Fruit fly (Drosophila melanogaster) whole organism, pupa: ENCODE measurements around the gene Nnk.
A peak's percentile ranks its signal among the peaks of the same experiment; 100 is the strongest.

Source experiments
- CG10348 ChIP-seq: fragments of 200-800 bp; sonication (Bioruptor generic); IDR thresholded peaks from 2 replicates; pipeline ENCODE4 v1.3.6; 2022; ENCODE audit warnings: missing biosample characterization, missing genetic modification characterization
- CG12605 ChIP-seq: fragments of 200-800 bp; sonication (Bioruptor generic); IDR thresholded peaks from 2 replicates; pipeline ENCODE4 v1.3.6; 2022; ENCODE audit warnings: missing biosample characterization, missing genetic modification characterization
- CG13204 ChIP-seq: fragments of 200-800 bp; sonication (Bioruptor generic); optimal IDR thresholded peaks from 2 replicates; lab custom pipeline; 2018; ENCODE audit warnings: missing biosample characterization, mild to moderate bottlenecking, missing genetic modification characterization, moderate library complexity
- CG14655 ChIP-seq: fragments of 200-800 bp; sonication (Bioruptor generic); optimal IDR thresholded peaks from 3 replicates; lab custom pipeline; 2017; ENCODE audit warnings: mild to moderate bottlenecking, missing biosample characterization, missing genetic modification reagents, missing genetic modification characterization
- CG15710 ChIP-seq: fragments of 200-800 bp; sonication (Bioruptor generic); optimal IDR thresholded peaks from 2 replicates; lab custom pipeline; 2018; ENCODE audit warnings: missing biosample characterization, mild to moderate bottlenecking, missing genetic modification characterization, moderate library complexity
- CG17806 ChIP-seq: fragments of 200-800 bp; sonication (Bioruptor generic); optimal IDR thresholded peaks from 2 replicates; lab custom pipeline; 2018; ENCODE audit warnings: missing biosample characterization, mild to moderate bottlenecking, missing genetic modification characterization, moderate library complexity
- CG32121 ChIP-seq: fragments of 200-800 bp; sonication (Bioruptor generic); IDR thresholded peaks from 2 replicates; pipeline ENCODE4 v1.3.6; 2022; ENCODE audit warnings: missing biosample characterization, missing genetic modification characterization
- CG34367 ChIP-seq: fragments of 200-800 bp; sonication (Bioruptor generic); optimal IDR thresholded peaks from 2 replicates; lab custom pipeline; 2018; ENCODE audit warnings: missing biosample characterization, mild to moderate bottlenecking, missing genetic modification characterization
- CG4496 ChIP-seq: fragments of 200-800 bp; sonication (Bioruptor generic); IDR thresholded peaks from 3 replicates; pipeline ENCODE4 v1.3.6; 2022; ENCODE audit warnings: missing biosample characterization, missing genetic modification characterization
- CG8159 ChIP-seq: fragments of 200-800 bp; sonication (Bioruptor generic); optimal IDR thresholded peaks from 3 replicates; lab custom pipeline; 2018; ENCODE audit warnings: missing biosample characterization, mild to moderate bottlenecking, missing genetic modification characterization, moderate library complexity
- CG8301 ChIP-seq: fragments of 200-800 bp; sonication (Bioruptor generic); optimal IDR thresholded peaks from 2 replicates; lab custom pipeline; 2018; ENCODE audit warnings: missing biosample characterization, mild to moderate bottlenecking, missing genetic modification characterization
- CG9948 ChIP-seq: fragments of 200-800 bp; sonication (Bioruptor generic); optimal IDR thresholded peaks from 2 replicates; lab custom pipeline; 2018; ENCODE audit warnings: missing biosample characterization, mild to moderate bottlenecking, missing genetic modification characterization, moderate library complexity
- D1 ChIP-seq: fragments of 200-800 bp; sonication (Bioruptor generic); optimal IDR thresholded peaks from 2 replicates; lab custom pipeline; 2018; ENCODE audit warnings: missing biosample characterization, mild to moderate bottlenecking, missing genetic modification characterization, moderate library complexity
- EcR ChIP-seq: fragments of 200-800 bp; sonication (Bioruptor generic); optimal IDR thresholded peaks from 3 replicates; lab custom pipeline; 2019; ENCODE audit warnings: missing biosample characterization, missing genetic modification characterization, mild to moderate bottlenecking, moderate library complexity, missing genetic modification reagents
- Ets98B ChIP-seq: fragments of 200-800 bp; sonication (Bioruptor generic); IDR thresholded peaks from 2 replicates; pipeline ENCODE4 v1.3.6; 2022; ENCODE audit warnings: missing biosample characterization, missing genetic modification characterization
- Pif1A ChIP-seq: fragments of 200-800 bp; sonication (Bioruptor generic); optimal IDR thresholded peaks from 3 replicates; lab custom pipeline; 2016; ENCODE audit warnings: missing biosample characterization, missing genetic modification characterization
- Pif1B ChIP-seq: fragments of 200-800 bp; sonication (Bioruptor generic); optimal IDR thresholded peaks from 3 replicates; lab custom pipeline; 2016; ENCODE audit warnings: missing biosample characterization, missing genetic modification characterization
- Snoo ChIP-seq: fragments of 200-800 bp; sonication (Bioruptor generic); optimal IDR thresholded peaks from 3 replicates; lab custom pipeline; 2017; ENCODE audit warnings: missing biosample characterization, mild to moderate bottlenecking, missing genetic modification characterization, inconsistent platforms
- fd96Ca ChIP-seq: fragments of 200-800 bp; sonication (Bioruptor generic); IDR thresholded peaks from 3 replicates; pipeline ENCODE4 v1.3.6; 2022; ENCODE audit warnings: missing biosample characterization, missing genetic modification characterization
- gl ChIP-seq: fragments of 200-800 bp; sonication (Bioruptor generic); optimal IDR thresholded peaks from 2 replicates; lab custom pipeline; 2018; ENCODE audit warnings: missing biosample characterization, mild to moderate bottlenecking, missing genetic modification characterization
- rn ChIP-seq: fragments of 200-800 bp; sonication (Bioruptor generic); IDR thresholded peaks from 2 replicates; pipeline ENCODE4 v1.3.6; 2022; ENCODE audit warnings: missing biosample characterization, missing genetic modification characterization

The Nnk gene

DNA sequence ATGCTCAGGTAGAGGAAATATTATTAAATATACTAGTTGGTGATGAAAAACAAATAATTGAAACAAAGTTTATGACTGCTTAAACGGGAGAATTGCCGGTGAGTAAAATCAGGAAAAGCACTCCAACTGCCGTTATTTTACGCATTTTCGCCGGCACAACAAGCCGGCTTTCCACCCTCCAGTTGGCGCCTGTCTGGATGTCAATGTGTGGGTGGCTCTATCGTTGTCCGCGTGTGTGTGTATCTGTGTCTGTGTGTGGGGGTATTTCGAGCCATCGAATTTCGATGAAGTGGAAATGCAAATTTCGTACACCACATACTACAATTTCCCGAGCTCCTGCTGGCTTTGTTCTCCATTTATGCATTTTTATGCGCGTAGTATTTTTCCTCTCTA is 6.7 kb upstream of the Nnk start:
- no peak for TF ChIP-seq CG9948 (tag; lab: Kevin White, UChicago)
- no peak for TF ChIP-seq gl (tag; lab: Kevin White, UChicago)
- TF ChIP-seq CG8301 (tag; lab: Kevin White, UChicago), result no peak
- no peak for TF ChIP-seq CG12605
- TF ChIP-seq CG8159 (tag; lab: Kevin White, UChicago), result no peak
- no peak for TF ChIP-seq CG13204 (GFP tag; lab: Kevin White, UChicago)
- TF ChIP-seq CG4496, result no peak
- no peak for TF ChIP-seq Snoo (tag; lab: Kevin White, UChicago)
- TF ChIP-seq CG10348 (GFP tag; lab: Robert Waterston, UW), result no peak
- no peak for TF ChIP-seq fd96Ca
- TF ChIP-seq EcR (GFP tag; lab: Kevin White, UChicago), result no peak

DNA sequence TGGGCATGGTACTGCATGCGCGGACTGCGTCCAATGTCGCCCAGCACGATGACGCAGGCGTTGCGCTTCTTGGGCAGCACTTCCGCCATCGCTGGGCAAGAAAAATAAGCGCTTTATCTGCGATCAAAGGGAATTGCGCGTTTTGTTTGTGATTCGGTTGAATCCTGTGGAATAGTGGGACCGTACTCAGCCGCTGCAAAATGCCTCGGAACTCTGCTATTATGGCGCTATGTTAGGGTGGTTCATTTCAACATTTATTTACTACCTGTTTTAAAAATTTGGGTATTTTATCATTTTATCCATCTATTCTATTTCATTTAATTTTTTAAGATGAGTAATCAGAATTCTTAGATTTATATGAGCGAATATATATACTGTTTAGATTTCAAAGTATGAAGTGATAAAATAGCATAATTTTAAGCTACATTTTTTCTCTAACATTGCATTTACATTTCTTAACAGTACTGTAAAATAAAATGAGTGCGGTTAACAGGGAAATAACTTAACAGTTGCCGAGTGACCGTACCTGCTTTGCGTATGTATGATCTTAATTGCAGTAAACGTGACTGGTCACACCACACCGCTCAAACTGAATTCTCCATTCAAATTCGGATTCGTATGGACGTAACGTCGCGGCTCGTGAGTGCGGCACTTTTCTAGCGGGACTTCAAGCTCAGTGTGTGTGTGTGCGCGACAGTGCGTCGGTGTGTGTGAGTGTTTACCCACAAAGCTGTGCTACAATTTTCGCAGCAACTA is 6.1 kb upstream of the Nnk start, which contains the start of the genes Alg1 and tinc:
Gene Alg1 (minus strand): TSS at position 184 of the 756 bp plus-strand sequence.
Gene tinc (plus strand): TSS at position 591 of the 756 bp plus-strand sequence.
- TF ChIP-seq CG13204 (GFP tag; lab: Kevin White, UChicago) (no peak), CG12605 (peak; percentile 62; the same call in 1 of the 2 replicates), Pif1A (GFP tag; lab: Kevin White, UChicago) (no peak), CG32121 (peak; percentile 59), CG17806 (tag; lab: Kevin White, UChicago) (peak; percentile 85), Snoo (tag; lab: Kevin White, UChicago) (peak; percentile 38), CG9948 (tag; lab: Kevin White, UChicago) (peak; percentile 59), CG34367 (tag; lab: Kevin White, UChicago) (peak; percentile 28), rn (no peak), CG14655 (GFP tag; lab: Kevin White, UChicago) (no peak), gl (tag; lab: Kevin White, UChicago) (no peak), Ets98B (GFP tag; lab: Robert Waterston, UW) (peak; percentile 36; the same call in 1 of the 2 replicates), fd96Ca (no peak; the same call in 2 of the 3 replicates), D1 (tag; lab: Kevin White, UChicago) (no peak), CG8301 (tag; lab: Kevin White, UChicago) (peak; percentile 54), CG15710 (tag; lab: Kevin White, UChicago) (peak; percentile 69), CG10348 (GFP tag; lab: Robert Waterston, UW) (no peak), EcR (GFP tag; lab: Kevin White, UChicago) (no peak), CG8159 (tag; lab: Kevin White, UChicago) (peak; percentile 73), Pif1B (GFP tag; lab: Kevin White, UChicago) (no peak), CG4496 (peak; percentile 72; the same call in 2 of the 3 replicates)

DNA sequence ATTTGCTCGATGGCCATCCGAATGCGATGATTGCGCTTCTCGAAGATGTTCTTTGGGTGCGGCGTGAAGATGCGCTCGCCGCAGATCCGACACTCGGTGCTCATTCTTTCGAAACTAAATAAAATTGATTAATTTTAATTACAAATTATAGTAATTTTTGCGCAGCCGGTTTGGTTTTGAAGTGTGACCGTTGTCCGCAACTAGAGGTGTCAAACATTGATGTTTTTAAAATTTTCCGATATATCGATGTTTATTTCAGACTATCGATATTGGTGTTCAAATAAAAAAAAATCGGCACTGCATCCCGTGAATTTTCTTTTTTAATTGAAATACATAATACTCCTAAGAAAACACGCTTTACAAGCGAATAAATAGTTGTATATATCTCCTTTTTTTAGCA is 4.0 kb upstream of the Nnk start, which contains the start of gene Odj:
Gene Odj (minus strand): TSS at position 209 of the 400 bp plus-strand sequence.
- TF ChIP-seq CG32121 (no peak), CG12605 (no peak), CG8159 (tag; lab: Kevin White, UChicago) (no peak), CG8301 (tag; lab: Kevin White, UChicago) (no peak), fd96Ca (no peak), Ets98B (GFP tag; lab: Robert Waterston, UW) (no peak), CG34367 (tag; lab: Kevin White, UChicago) (no peak), CG17806 (tag; lab: Kevin White, UChicago) (no peak), CG13204 (GFP tag; lab: Kevin White, UChicago) (no peak), CG9948 (tag; lab: Kevin White, UChicago) (no peak), Pif1A (GFP tag; lab: Kevin White, UChicago) (no peak), CG15710 (tag; lab: Kevin White, UChicago) (no peak), rn (no peak), Snoo (tag; lab: Kevin White, UChicago) (no peak), Pif1B (GFP tag; lab: Kevin White, UChicago) (no peak)

DNA sequence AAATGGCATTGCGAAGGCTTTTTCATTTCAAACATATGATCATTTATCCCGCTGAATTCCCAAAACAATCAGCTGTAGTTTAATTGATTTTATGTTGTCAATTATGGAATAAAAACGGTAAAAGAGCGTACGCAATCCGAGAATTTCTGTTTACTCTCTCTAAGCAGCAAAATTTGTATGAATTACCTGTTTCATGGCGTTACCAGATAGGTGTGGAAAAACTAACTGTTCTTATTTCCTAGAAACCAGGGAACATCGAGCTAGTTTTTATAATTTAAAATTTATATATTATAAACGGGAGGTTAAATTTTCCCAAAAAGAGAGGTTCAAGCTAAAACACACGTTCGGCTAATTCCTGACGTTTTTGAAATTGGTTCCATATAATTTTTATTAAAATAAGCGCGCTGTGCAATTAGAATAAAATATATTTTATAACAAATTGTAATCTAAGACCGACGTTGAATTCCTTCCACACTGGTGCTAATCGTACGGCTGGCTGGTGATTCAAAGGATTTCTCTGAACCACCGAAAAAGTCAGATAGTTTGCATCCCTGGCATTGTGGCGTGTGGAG is 2.1 kb upstream of the Nnk start, which contains the start of gene CG17801:
Gene CG17801 (minus strand): TSS at position 51 of the 572 bp plus-strand sequence.
- no peak for TF ChIP-seq Pif1A (GFP tag; lab: Kevin White, UChicago)

DNA sequence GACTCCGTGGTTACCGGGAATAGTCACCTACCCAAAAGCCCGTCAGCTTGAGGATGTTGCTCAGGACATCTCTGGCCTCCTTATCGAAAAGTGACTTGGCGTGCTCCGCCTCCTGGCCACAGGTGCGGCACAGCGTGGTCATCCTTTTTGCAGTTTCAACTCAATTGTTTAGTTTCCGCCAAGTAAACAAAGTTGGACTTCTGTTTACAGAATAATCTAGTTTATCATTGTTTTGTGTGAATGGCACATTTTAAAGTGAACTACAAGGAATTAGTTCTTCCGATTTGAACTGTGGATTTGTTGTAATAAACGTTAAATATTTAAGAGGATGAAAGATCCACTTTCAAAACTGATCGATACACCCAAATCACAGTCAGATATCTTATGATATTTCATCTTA is 2.0 kb downstream of the Nnk start, which contains the start of gene CG17806:
Gene CG17806 (minus strand): TSS at position 236 of the 400 bp plus-strand sequence.
- TF ChIP-seq CG17806 (tag; lab: Kevin White, UChicago) (peak; percentile 35), CG4496 (no peak), CG15710 (tag; lab: Kevin White, UChicago) (peak; percentile 12)

DNA sequence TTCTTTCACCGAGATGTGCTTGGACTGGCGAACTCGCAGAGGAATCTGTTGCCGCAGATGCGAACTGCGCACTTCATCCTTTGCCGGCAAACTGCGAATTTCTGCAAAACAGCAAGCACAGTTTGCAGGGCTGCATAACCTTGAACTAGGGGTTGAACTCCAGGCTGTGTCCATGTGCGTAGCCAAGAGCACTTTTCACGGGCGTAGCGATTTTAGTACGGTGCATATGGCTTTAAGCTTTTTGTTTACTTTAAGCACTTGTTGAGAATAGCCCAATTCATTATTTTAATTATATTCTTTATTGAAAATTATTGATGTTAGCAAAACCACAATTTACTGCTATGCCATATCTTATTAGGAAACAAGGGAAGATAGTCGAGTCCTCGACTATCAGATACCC is 3.8 kb downstream of the Nnk start, which contains the start of gene CG17803:
Gene CG17803 (minus strand): TSS at position 249 of the 400 bp plus-strand sequence.
- TF ChIP-seq EcR (GFP tag; lab: Kevin White, UChicago), result peak; percentile 38
- TF ChIP-seq Pif1A (GFP tag; lab: Kevin White, UChicago), result no peak
